Worm (Caenorhabditis elegans) whole organism, mixed stage, embryonic: Measurements from ENCODE around the gene bckd-1A.
A peak's percentile ranks its signal among the peaks of the same experiment; 100 is the strongest.

Source experiments
- M03D4.4 ChIP-seq: sonication (generic microtip); optimal IDR thresholded peaks from 2 replicates; lab custom pipeline; 2017; ENCODE audit warnings: mild to moderate bottlenecking, missing genetic modification characterization, missing compliant biosample characterization
- blmp-1 ChIP-seq: fragments of 150-350 bp; optimal IDR thresholded peaks from 2 replicates; lab custom pipeline; 2014; ENCODE audit warnings: missing biosample characterization, missing genetic modification characterization
- ceh-39 ChIP-seq: fragments of 150-350 bp; optimal IDR thresholded peaks from 2 replicates; lab custom pipeline; 2014; ENCODE audit warnings: missing biosample characterization, missing genetic modification characterization
- ceh-43 ChIP-seq: fragments of 200-800 bp; sonication (Bioruptor generic); optimal IDR thresholded peaks from 2 replicates; lab custom pipeline; 2018; ENCODE audit warnings: mild to moderate bottlenecking, missing genetic modification characterization, moderate library complexity, missing compliant biosample characterization
- ceh-83 ChIP-seq: fragments of 200-800 bp; sonication (Bioruptor generic); optimal IDR thresholded peaks from 2 replicates; lab custom pipeline; 2018; ENCODE audit warnings: mild to moderate bottlenecking, missing genetic modification characterization, missing compliant biosample characterization
- ces-1 ChIP-seq: fragments of 150-350 bp; optimal IDR thresholded peaks from 2 replicates; lab custom pipeline; 2014; ENCODE audit warnings: missing biosample characterization, missing genetic modification reagents, missing genetic modification characterization
- cnd-1 ChIP-seq: fragments of 200-800 bp; sonication (Bioruptor generic); optimal IDR thresholded peaks from 2 replicates; lab custom pipeline; 2018; ENCODE audit warnings: mild to moderate bottlenecking, missing genetic modification characterization, missing compliant biosample characterization
- drap-1 ChIP-seq: fragments of 200-800 bp; sonication (Bioruptor generic); optimal IDR thresholded peaks from 3 replicates; lab custom pipeline; 2018; ENCODE audit warnings: mild to moderate bottlenecking, missing genetic modification characterization, missing compliant biosample characterization
- elt-1 ChIP-seq: sonication (generic microtip); optimal IDR thresholded peaks from 2 replicates; lab custom pipeline; 2017; ENCODE audit warnings: missing genetic modification characterization, mild to moderate bottlenecking, missing compliant biosample characterization, antibody characterized with exemption, moderate library complexity, borderline replicate concordance; ENCODE audit not compliant: insufficient read depth
- elt-3 ChIP-seq: fragments of 150-350 bp; optimal IDR thresholded peaks from 2 replicates; lab custom pipeline; 2014; ENCODE audit warnings: missing biosample characterization, missing genetic modification characterization
- flh-1 ChIP-seq: fragments of 200-800 bp; sonication (Bioruptor generic); optimal IDR thresholded peaks from 2 replicates; lab custom pipeline; 2018; ENCODE audit warnings: mild to moderate bottlenecking, missing genetic modification characterization, moderate library complexity, missing compliant biosample characterization
- ham-2 ChIP-seq: fragments of 200-800 bp; sonication (Bioruptor generic); optimal IDR thresholded peaks from 2 replicates; lab custom pipeline; 2018; ENCODE audit warnings: mild to moderate bottlenecking, missing genetic modification characterization, missing compliant biosample characterization
- hlh-1 ChIP-seq: fragments of 150-350 bp; optimal IDR thresholded peaks from 2 replicates; lab custom pipeline; 2014; ENCODE audit warnings: missing biosample characterization, missing genetic modification reagents, missing genetic modification characterization
- lin-32 ChIP-seq: fragments of 200-800 bp; sonication (Bioruptor generic); optimal IDR thresholded peaks from 2 replicates; lab custom pipeline; 2018; ENCODE audit warnings: mild to moderate bottlenecking, missing genetic modification characterization, missing compliant biosample characterization
- lsy-2 ChIP-seq: fragments of 150-350 bp; optimal IDR thresholded peaks from 2 replicates; lab custom pipeline; 2014; ENCODE audit warnings: missing biosample characterization, missing genetic modification characterization
- mab-5 ChIP-seq: fragments of 150-350 bp; optimal IDR thresholded peaks from 2 replicates; lab custom pipeline; 2014; ENCODE audit warnings: missing biosample characterization, missing genetic modification characterization
- mep-1 ChIP-seq: fragments of 150-350 bp; optimal IDR thresholded peaks from 2 replicates; lab custom pipeline; 2017; ENCODE audit warnings: missing biosample characterization, missing genetic modification reagents, missing genetic modification characterization, inconsistent platforms
- mls-2 ChIP-seq: sonication (generic microtip); optimal IDR thresholded peaks from 2 replicates; lab custom pipeline; 2016; ENCODE audit warnings: mild to moderate bottlenecking, missing genetic modification characterization, moderate library complexity, missing compliant biosample characterization
- nhr-12 ChIP-seq: fragments of 150-350 bp; optimal IDR thresholded peaks from 2 replicates; lab custom pipeline; 2014; ENCODE audit warnings: missing biosample characterization, missing genetic modification characterization
- nhr-237 ChIP-seq: fragments of 150-350 bp; optimal IDR thresholded peaks from 2 replicates; lab custom pipeline; 2014; ENCODE audit warnings: missing biosample characterization, missing genetic modification characterization
- nhr-76 ChIP-seq: sonication (generic microtip); optimal IDR thresholded peaks from 2 replicates; lab custom pipeline; 2017; ENCODE audit warnings: missing biosample characterization, missing genetic modification characterization
- pha-4 ChIP-seq: fragments of 150-350 bp; optimal IDR thresholded peaks from 2 replicates; lab custom pipeline; 2018; ENCODE audit warnings: missing biosample characterization, missing genetic modification reagents, missing genetic modification characterization
- snpc-4 ChIP-seq: fragments of 150-350 bp; optimal IDR thresholded peaks from 2 replicates; lab custom pipeline; 2014; ENCODE audit warnings: missing biosample characterization, missing genetic modification characterization
- sptf-1 ChIP-seq: sonication (generic microtip); optimal IDR thresholded peaks from 2 replicates; lab custom pipeline; 2017; ENCODE audit warnings: mild to moderate bottlenecking, missing genetic modification characterization, moderate library complexity, missing compliant biosample characterization
- unc-120 ChIP-seq: sonication (generic microtip); optimal IDR thresholded peaks from 2 replicates; lab custom pipeline; 2017; ENCODE audit warnings: missing genetic modification characterization, missing compliant biosample characterization; ENCODE audit not compliant: poor library complexity, severe bottlenecking
- unc-39 ChIP-seq: fragments of 150-350 bp; optimal IDR thresholded peaks from 2 replicates; lab custom pipeline; 2014; ENCODE audit warnings: missing biosample characterization, missing genetic modification characterization
- ztf-11 ChIP-seq: fragments of 150-350 bp; optimal IDR thresholded peaks from 2 replicates; lab custom pipeline; 2014; ENCODE audit warnings: missing biosample characterization, missing genetic modification characterization

The bckd-1A gene

ce11 chrIII:12931108-12931507 is 41.2 kb downstream of the bckd-1A start:
- TF ChIP-seq ces-1 (GFP tag; lab: Kevin White, UChicago) = no peak
- no peak for TF ChIP-seq unc-39
- TF ChIP-seq mep-1 (tag; lab: Kevin White, UChicago) = no peak
- no peak for TF ChIP-seq nhr-12 (tag; lab: Kevin White, UChicago)
- TF ChIP-seq nhr-76 (tag; lab: Kevin White, UChicago) = no peak

ce11 chrIII:12929573-12929972 is 42.7 kb downstream of the bckd-1A start, which contains the start of gene Y37D8A.19:
Gene Y37D8A.19 (plus strand): TSS chrIII:12929873.
- TF ChIP-seq nhr-237 (tag; lab: Kevin White, UChicago) (no peak), nhr-76 (tag; lab: Kevin White, UChicago) (no peak), cnd-1 (tag; lab: Kevin White, UChicago) (no peak), unc-120 (tag; lab: Kevin White, UChicago) (no peak), ceh-39 (tag; lab: Kevin White, UChicago) (no peak), nhr-12 (tag; lab: Kevin White, UChicago) (no peak), lin-32 (no peak), ceh-83 (GFP tag; lab: Kevin White, UChicago) (no peak), ztf-11 (tag; lab: Kevin White, UChicago) (no peak), blmp-1 (tag; lab: Kevin White, UChicago) (no peak), ham-2 (GFP tag; lab: Kevin White, UChicago) (no peak), sptf-1 (no peak)

ce11 chrIII:12925947-12926607 is 46.2 kb downstream of the bckd-1A start, which contains the start of the genes npp-25 and mrps-10:
Gene npp-25 (minus strand): TSS chrIII:12925997.
Gene mrps-10 (plus strand): TSS chrIII:12926557.
- TF ChIP-seq sptf-1 (no peak), lsy-2 (peak; percentile 32), ces-1 (GFP tag; lab: Kevin White, UChicago) (peak; percentile 56), pha-4 (tag; lab: Kevin White, UChicago) (no peak), mls-2 (no peak), nhr-76 (tag; lab: Kevin White, UChicago) (no peak), flh-1 (GFP tag; lab: Kevin White, UChicago) (no peak), nhr-237 (tag; lab: Kevin White, UChicago) (no peak)
- TF ChIP-seq, all 35 proteins: peak for 2

- TF ChIP-seq ham-2 (GFP tag; lab: Kevin White, UChicago) (no peak), flh-1 (GFP tag; lab: Kevin White, UChicago) (no peak), elt-3 (no peak), ces-1 (GFP tag; lab: Kevin White, UChicago) (no peak), sptf-1 (no peak), unc-39 (no peak), ceh-83 (GFP tag; lab: Kevin White, UChicago) (no peak), drap-1 (no peak), ceh-39 (tag; lab: Kevin White, UChicago) (no peak), pha-4 (tag; lab: Kevin White, UChicago) (no peak), unc-120 (tag; lab: Kevin White, UChicago) (no peak), mep-1 (tag; lab: Kevin White, UChicago) (no peak), cnd-1 (tag; lab: Kevin White, UChicago) (no peak), ztf-11 (tag; lab: Kevin White, UChicago) (no peak), nhr-76 (tag; lab: Kevin White, UChicago) (no peak), lsy-2 (no peak), snpc-4 (tag; lab: Kevin White, UChicago) (no peak), M03D4.4 (tag; lab: Kevin White, UChicago) (no peak)
Measured at ce11 chrIII:12920810-12921209, 51.5 kb downstream of the bckd-1A start.

ce11 chrIII:12919882-12920281 is 52.4 kb downstream of the bckd-1A start:
- TF ChIP-seq pha-4 (tag; lab: Kevin White, UChicago) (peak; percentile 73), elt-1 (tag; lab: Kevin White, UChicago) (no peak)

ce11 chrIII:12918575-12918974 is 53.7 kb downstream of the bckd-1A start, which contains the start of gene Y37D8A.16:
Gene Y37D8A.16 (minus strand): TSS chrIII:12918675.
- TF ChIP-seq mab-5 (tag; lab: Kevin White, UChicago) (no peak), nhr-237 (tag; lab: Kevin White, UChicago) (no peak), lin-32 (no peak), ceh-43 (GFP tag; lab: Kevin White, UChicago) (no peak), ces-1 (GFP tag; lab: Kevin White, UChicago) (no peak), sptf-1 (no peak), mls-2 (no peak), mep-1 (tag; lab: Kevin White, UChicago) (no peak), hlh-1 (tag; lab: Kevin White, UChicago) (no peak)
- TF ChIP-seq, all 35 proteins: peak for 0
